Fruit fly (Drosophila melanogaster): ENCODE measurements around the gene spict.

Gene spict

dm6 chr2L:12678286-12678685, 26.2 kb upstream of the spict start (continued):
- no peak for TF ChIP-seq lov (optimal IDR thresholded peaks at IDR 0.05)
- TF ChIP-seq lov (GFP tag; IDR thresholded peaks at IDR 0.05), result 0 out of 3 replicates have a peak, but pooled peaks have one; percentile 35
- TF ChIP-seq slbo (GFP tag; IDR thresholded peaks at IDR 0.05), result no peak
- no peak for TF ChIP-seq CG3838 (GFP tag; optimal IDR thresholded peaks at IDR 0.05)
- no peak for TF ChIP-seq Scr (GFP tag; IDR thresholded peaks at IDR 0.05; ENCODE audit: partially characterized antibody)
- 0 out of 3 replicates have a peak, but pooled peaks have one; percentile 73 for TF ChIP-seq CG2199 (GFP tag; IDR thresholded peaks at IDR 0.05)
- no peak for TF ChIP-seq CG7357 (GFP tag; IDR thresholded peaks at IDR 0.05)
- no peak for TF ChIP-seq CG17612 (GFP tag; IDR thresholded peaks at IDR 0.05)
- no peak for TF ChIP-seq grn (GFP tag; optimal IDR thresholded peaks at IDR 0.05)
- no peak for TF ChIP-seq phol (tag; optimal IDR thresholded peaks at IDR 0.05)
- no peak for TF ChIP-seq CG3726 (GFP tag; IDR thresholded peaks at IDR 0.05)
- no peak for TF ChIP-seq CG34422 (GFP tag; IDR thresholded peaks at IDR 0.05)
- TF ChIP-seq CG17385 (GFP tag; optimal IDR thresholded peaks at IDR 0.05), result no peak
- no peak for TF ChIP-seq kay (GFP tag; optimal IDR thresholded peaks at IDR 0.05)
- no peak for TF ChIP-seq Bgb (GFP tag; IDR thresholded peaks at IDR 0.05; ENCODE audit: partially characterized antibody)
- TF ChIP-seq zen (tag; optimal IDR thresholded peaks at IDR 0.05), result peak; percentile 24
- TF ChIP-seq CG10147 (GFP tag; optimal IDR thresholded peaks at IDR 0.05), result no peak
- TF ChIP-seq pita (GFP tag; optimal IDR thresholded peaks at IDR 0.05), result no peak
- TF ChIP-seq ssp (GFP tag; IDR thresholded peaks at IDR 0.05), result no peak
- TF ChIP-seq CG10959 (GFP tag; IDR thresholded peaks at IDR 0.05), result no peak
- no peak for TF ChIP-seq CG31224 (GFP tag; IDR thresholded peaks at IDR 0.05)
- TF ChIP-seq Vsx1 (GFP tag; optimal IDR thresholded peaks at IDR 0.05), result no peak
- no peak for TF ChIP-seq CG15514 (GFP tag; optimal IDR thresholded peaks at IDR 0.05)
- TF ChIP-seq rib (GFP tag; IDR thresholded peaks at IDR 0.05), result peak; percentile 32; the same call in 1 of the 2 replicates
- TF ChIP-seq dan (GFP tag; IDR thresholded peaks at IDR 0.05), result no peak
- TF ChIP-seq Rx (GFP tag; IDR thresholded peaks at IDR 0.05), result no peak
- no peak for TF ChIP-seq CG4820 (GFP tag; optimal IDR thresholded peaks at IDR 0.05)
- no peak for TF ChIP-seq Hr39 (optimal IDR thresholded peaks at IDR 0.05)
- TF ChIP-seq chinmo (GFP tag; IDR thresholded peaks at IDR 0.05; ENCODE audit: partially characterized antibody), result 0 out of 4 replicates have a peak, but pooled peaks have one; percentile 13
- TF ChIP-seq unc-4 (GFP tag; IDR thresholded peaks at IDR 0.05; ENCODE audit: partially characterized antibody), result no peak
- TF ChIP-seq CG10979 (tag; optimal IDR thresholded peaks at IDR 0.05), result no peak
- TF ChIP-seq h (optimal IDR thresholded peaks at IDR 0.05), result no peak
- TF ChIP-seq Fer2 (tag; optimal IDR thresholded peaks at IDR 0.05), result no peak
- no peak for TF ChIP-seq pnt (GFP tag; optimal IDR thresholded peaks at IDR 0.05)
- TF ChIP-seq chif (GFP tag; optimal IDR thresholded peaks at IDR 0.05), result no peak
- no peak for TF ChIP-seq sens-2 (GFP tag; IDR thresholded peaks at IDR 0.05)
- no peak for TF ChIP-seq NfI (GFP tag; optimal IDR thresholded peaks at IDR 0.05)
- TF ChIP-seq CG32767 (GFP tag; IDR thresholded peaks at IDR 0.05), result peak; percentile 35; the same call in 1 of the 2 replicates
- no peak for TF ChIP-seq sima (GFP tag; optimal IDR thresholded peaks at IDR 0.05)
- no peak for TF ChIP-seq CG1024 (GFP tag; IDR thresholded peaks at IDR 0.05)
- no peak for TF ChIP-seq Xbp1 (GFP tag; optimal IDR thresholded peaks at IDR 0.05)
- TF ChIP-seq CG7963 (GFP tag; IDR thresholded peaks at IDR 0.05; ENCODE audit: partially characterized antibody), result no peak
- TF ChIP-seq CG30020 (tag; optimal IDR thresholded peaks at IDR 0.05), result no peak
- no peak for TF ChIP-seq Hr3 (GFP tag; optimal IDR thresholded peaks at IDR 0.05)
- TF ChIP-seq C15 (GFP tag; IDR thresholded peaks at IDR 0.05), result no peak
- no peak for TF ChIP-seq gem (tag; optimal IDR thresholded peaks at IDR 0.05)
- no peak for TF ChIP-seq HLH3B (GFP tag; IDR thresholded peaks at IDR 0.05)
- peak; percentile 71 for TF ChIP-seq yki (optimal IDR thresholded peaks at IDR 0.05)
- no peak for TF ChIP-seq CG2120 (GFP tag; optimal IDR thresholded peaks at IDR 0.05)
- TF ChIP-seq pzg (GFP tag; optimal IDR thresholded peaks at IDR 0.05), result no peak
- no peak for TF ChIP-seq btn (GFP tag; optimal IDR thresholded peaks at IDR 0.05)
- TF ChIP-seq peb (GFP tag; IDR thresholded peaks at IDR 0.05), result no peak
- TF ChIP-seq run (tag; optimal IDR thresholded peaks at IDR 0.05), result no peak
